Worm (Caenorhabditis elegans): ENCODE results near the gene sprr-3.

DNA sequence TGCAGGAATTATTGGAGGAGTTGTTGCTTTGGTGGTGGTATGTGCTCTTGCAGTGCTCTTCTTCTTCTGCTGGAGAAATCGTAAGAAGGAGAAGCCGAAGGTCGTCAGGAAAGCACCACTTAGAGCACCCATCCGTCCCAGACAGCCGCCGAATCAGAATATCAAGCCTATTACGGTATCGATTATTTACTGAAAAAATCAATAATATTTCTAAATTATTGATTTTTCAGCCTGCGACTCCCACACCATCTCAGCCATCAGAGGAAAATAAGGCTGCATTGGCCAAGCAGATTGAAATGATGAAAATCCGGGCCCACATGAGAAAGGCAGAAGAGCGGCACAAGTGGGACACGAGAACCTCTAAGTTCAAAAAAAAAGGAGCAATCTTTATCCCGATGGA, 14.1 kb downstream of the sprr-3 start:
- TF ChIP-seq him-1 (tag; optimal IDR thresholded peaks at IDR 0.05) = no peak
- no peak for TF ChIP-seq W03F9.2 (tag; optimal IDR thresholded peaks at IDR 0.05)
- TF ChIP-seq dao-5 (tag; optimal IDR thresholded peaks at IDR 0.05) = no peak
